Worm (Caenorhabditis elegans) whole organism, L4 larva: ENCODE results near the gene T21B10.3.
A peak's percentile ranks its signal among the peaks of the same experiment; 100 is the strongest.

Experiments used
- T20F7.1 ChIP-seq: fragments of 200-800 bp; sonication (Bioruptor generic); optimal IDR thresholded peaks from 2 replicates; lab custom pipeline; 2018; ENCODE audit warnings: mild to moderate bottlenecking, missing genetic modification characterization, missing compliant biosample characterization
- Y48G9A.11 ChIP-seq: fragments of 200-800 bp; sonication (Bioruptor generic); IDR thresholded peaks from 2 replicates; pipeline ENCODE4 v1.3.6; 2022; ENCODE audit warnings: missing genetic modification reagents, missing genetic modification characterization, missing compliant biosample characterization
- Y75B8A.6 ChIP-seq: fragments of 200-800 bp; sonication (Bioruptor generic); IDR thresholded peaks from 2 replicates; pipeline ENCODE4 v1.3.6; 2022; ENCODE audit warnings: missing genetic modification reagents, missing genetic modification characterization, missing compliant biosample characterization
- ZK546.5 ChIP-seq, 2 experiments: sonication (generic microtip); optimal IDR thresholded peaks; 2 replicates each; lab custom pipeline; 2017; ENCODE audit warnings: missing biosample characterization in 2 of 2, missing genetic modification characterization in 2 of 2
- aha-1 ChIP-seq: fragments of 150-350 bp; peaks from one replicate; lab custom pipeline; 2014; ENCODE audit warnings: missing biosample characterization, missing genetic modification characterization
- aly-2 ChIP-seq: sonication (generic microtip); optimal IDR thresholded peaks from 2 replicates; lab custom pipeline; 2018; ENCODE audit warnings: missing biosample characterization, missing genetic modification characterization
- arid-1 ChIP-seq: fragments of 200-800 bp; sonication (Bioruptor generic); conservative IDR thresholded peaks from 2 replicates; pipeline ENCODE4 v1.3.6; 2022; ENCODE audit warnings: missing genetic modification reagents, missing genetic modification characterization, missing compliant biosample characterization
- ceh-20 ChIP-seq: fragments of 200-800 bp; sonication (Bioruptor generic); IDR thresholded peaks from 2 replicates; pipeline ENCODE4 v1.3.6; 2022; ENCODE audit warnings: missing genetic modification reagents, missing genetic modification characterization, missing compliant biosample characterization
- ceh-44 ChIP-seq: fragments of 200-800 bp; sonication (Bioruptor generic); IDR thresholded peaks from 2 replicates; pipeline ENCODE4 v1.3.6; 2022; ENCODE audit warnings: missing genetic modification reagents, missing genetic modification characterization, missing compliant biosample characterization
- ceh-82 ChIP-seq: sonication (generic microtip); optimal IDR thresholded peaks from 2 replicates; lab custom pipeline; 2017; ENCODE audit warnings: missing biosample characterization, missing genetic modification characterization
- daf-16 ChIP-seq, 3 experiments: sonication (generic microtip); optimal IDR thresholded peaks; 2 replicates each; lab custom pipeline; 2016 to 2017; ENCODE audit warnings: missing genetic modification characterization in 3 of 3, missing genetic modification reagents in 3 of 3, mild to moderate bottlenecking in 2 of 3, missing compliant biosample characterization in 2 of 3, missing biosample characterization in 1 of 3, moderate library complexity in 1 of 3
- dmd-6 ChIP-seq: fragments of 200-800 bp; sonication (Bioruptor generic); IDR thresholded peaks from 2 replicates; pipeline ENCODE4 v1.3.6; 2022; ENCODE audit warnings: missing genetic modification reagents, missing genetic modification characterization, missing compliant biosample characterization
- dmd-8 ChIP-seq: fragments of 200-800 bp; sonication (Bioruptor generic); IDR thresholded peaks from 2 replicates; pipeline ENCODE4 v1.3.6; 2022; ENCODE audit warnings: missing genetic modification characterization, missing compliant biosample characterization
- dmd-9 ChIP-seq: fragments of 200-800 bp; sonication (Bioruptor generic); IDR thresholded peaks from 2 replicates; pipeline ENCODE4 v1.3.6; 2022; ENCODE audit warnings: missing genetic modification reagents, missing genetic modification characterization, missing compliant biosample characterization
- dpl-1 ChIP-seq: fragments of 150-350 bp; optimal IDR thresholded peaks from 2 replicates; lab custom pipeline; 2014; ENCODE audit warnings: missing biosample characterization, missing genetic modification reagents, missing genetic modification characterization
- fkh-10 ChIP-seq: fragments of 150-350 bp; optimal IDR thresholded peaks from 2 replicates; lab custom pipeline; 2014; ENCODE audit warnings: missing biosample characterization, missing genetic modification reagents, missing genetic modification characterization
- lin-29 ChIP-seq: fragments of 200-800 bp; sonication (Bioruptor generic); IDR thresholded peaks from 2 replicates; pipeline ENCODE4 v1.3.6; 2022; ENCODE audit warnings: missing genetic modification reagents, missing genetic modification characterization, missing compliant biosample characterization
- lin-38 ChIP-seq: fragments of 200-800 bp; sonication (Bioruptor generic); IDR thresholded peaks from 2 replicates; pipeline ENCODE4 v1.3.6; 2022; ENCODE audit warnings: missing genetic modification reagents, missing genetic modification characterization, missing compliant biosample characterization
- lsy-2 ChIP-seq, 2 experiments: fragments of 150-350 bp in 1 of 2; sonication (generic microtip) in 1 of 2; optimal IDR thresholded peaks; 2 replicates each; lab custom pipeline; 2014 to 2017; ENCODE audit warnings: missing biosample characterization in 2 of 2, missing genetic modification characterization in 2 of 2
- mep-1 ChIP-seq: fragments of 150-350 bp; sonication (generic microtip); optimal IDR thresholded peaks from 3 replicates; lab custom pipeline; 2014; ENCODE audit warnings: missing biosample characterization, missing genetic modification characterization
- mes-2 ChIP-seq: sonication (generic microtip); optimal IDR thresholded peaks from 2 replicates; lab custom pipeline; 2016; ENCODE audit warnings: missing genotype, mild to moderate bottlenecking, missing genetic modification characterization, missing compliant biosample characterization; ENCODE audit not compliant: poor library complexity, severe bottlenecking
- nhr-111 ChIP-seq: fragments of 200-800 bp; sonication (Bioruptor generic); optimal IDR thresholded peaks from 2 replicates; lab custom pipeline; 2018; ENCODE audit warnings: mild to moderate bottlenecking, missing genetic modification characterization, missing compliant biosample characterization
- nhr-6 ChIP-seq: fragments of 150-350 bp; optimal IDR thresholded peaks from 2 replicates; lab custom pipeline; 2014; ENCODE audit warnings: missing biosample characterization, missing genetic modification characterization
- nhr-77 ChIP-seq: fragments of 150-350 bp; optimal IDR thresholded peaks from 2 replicates; lab custom pipeline; 2014; ENCODE audit warnings: missing biosample characterization, missing genetic modification characterization
- snpc-1.2 ChIP-seq: fragments of 200-800 bp; sonication (Bioruptor generic); IDR thresholded peaks from 2 replicates; pipeline ENCODE4 v1.3.6; 2022; ENCODE audit warnings: missing genetic modification reagents, missing genetic modification characterization, missing compliant biosample characterization
- spr-3 ChIP-seq: fragments of 200-800 bp; sonication (Bioruptor generic); optimal IDR thresholded peaks from 2 replicates; lab custom pipeline; 2018; ENCODE audit warnings: mild to moderate bottlenecking, missing genetic modification characterization, missing compliant biosample characterization
- unc-62 ChIP-seq, 3 experiments: fragments of 150-350 bp in 1 of 3; sonication (generic microtip); optimal IDR thresholded peaks in 2 of 3; peaks in 1 of 3; 1 replicate in 1 of 3; 2 replicates in 2 of 3; lab custom pipeline; 2014 to 2017; ENCODE audit warnings: missing biosample characterization in 3 of 3, missing genetic modification characterization in 3 of 3, missing genetic modification reagents in 3 of 3, missing genotype in 1 of 3
- zfp-3 ChIP-seq: fragments of 200-800 bp; sonication (Bioruptor generic); conservative IDR thresholded peaks from 2 replicates; pipeline ENCODE4 v1.3.6; 2022; ENCODE audit warnings: missing genetic modification reagents, missing genetic modification characterization, missing compliant biosample characterization

T21B10.3 gene

DNA sequence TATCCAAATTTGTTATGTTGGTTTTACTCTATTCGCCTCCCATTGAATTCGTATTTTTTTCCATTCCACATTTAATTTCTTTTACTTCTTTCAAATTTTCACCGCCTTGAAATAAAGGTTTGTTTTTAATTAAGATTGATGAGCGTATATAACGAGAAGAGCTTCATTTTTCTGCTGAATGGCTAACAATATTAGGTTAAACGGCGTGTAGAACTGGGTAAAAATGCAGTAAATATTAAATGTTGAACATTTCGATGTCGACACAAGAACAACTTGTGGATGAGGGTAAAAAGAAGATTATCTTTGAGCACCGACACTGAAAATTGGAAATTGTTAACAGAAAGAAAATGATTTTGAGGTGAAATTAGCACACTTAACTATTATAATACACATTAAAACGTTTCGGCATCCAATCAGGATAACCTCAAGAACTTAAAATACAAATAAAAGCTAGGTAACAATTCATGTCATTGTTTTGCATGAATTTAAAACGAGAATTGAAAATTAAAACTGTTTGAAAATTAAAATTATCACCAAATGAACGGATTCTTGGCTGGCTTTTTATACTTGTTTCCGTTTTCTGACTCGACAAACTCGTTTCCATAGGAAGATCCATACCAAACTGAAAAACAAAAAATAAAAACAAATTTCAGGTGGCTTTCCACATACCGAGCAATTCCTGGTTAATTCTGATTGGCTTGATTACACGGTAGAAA, 4.9 kb downstream of the T21B10.3 start:
- peak; percentile 18; the same call in 1 of the 2 replicates for TF ChIP-seq snpc-1.2 (GFP tag; lab: Robert Waterston, UW)
- peak; percentile 30 for TF ChIP-seq lin-38 (GFP tag; lab: Robert Waterston, UW)
- no peak for TF ChIP-seq nhr-6 (tag; lab: Kevin White, UChicago)
- peak; percentile 15; the same call in 1 of the 2 replicates for TF ChIP-seq Y48G9A.11 (GFP tag; lab: Robert Waterston, UW)
- peak; percentile 15 for TF ChIP-seq T20F7.1 (GFP tag; lab: Kevin White, UChicago)
- peak; percentile 91 for TF ChIP-seq aha-1 (tag; lab: Kevin White, UChicago)
- TF ChIP-seq unc-62 (GFP tag; optimal IDR thresholded peaks at IDR 0.05 in 1 of 2; lab: Kevin White, UChicago): peak in 1 of 2 experiments; percentile 14
- no peak for TF ChIP-seq unc-62 (tag; optimal IDR thresholded peaks at IDR 0.05; lab: Kevin White, UChicago)
- TF ChIP-seq ZK546.5 (tag; optimal IDR thresholded peaks at IDR 0.05; lab: Kevin White, UChicago): no peak
- no peak for TF ChIP-seq zfp-3
- no peak for TF ChIP-seq Y75B8A.6
- no peak for TF ChIP-seq dmd-9 (GFP tag; lab: Robert Waterston, UW)
- TF ChIP-seq spr-3 (GFP tag; lab: Kevin White, UChicago): no peak
- 0 out of 2 replicates have a peak, but pooled peaks have one; percentile 30 for TF ChIP-seq arid-1 (GFP tag; lab: Robert Waterston, UW)
- no peak for TF ChIP-seq aly-2 (tag; lab: Kevin White, UChicago)
- no peak for TF ChIP-seq ceh-82 (tag; lab: Kevin White, UChicago)
- TF ChIP-seq dmd-6: no peak

ce11 chrII:8940362-8940940, 6.3 kb downstream of the T21B10.3 start, which contains the start of the genes set-17 and T21B10.4:
set-17 (minus strand) TSS chrII:8940488.
T21B10.4 (plus strand) TSS chrII:8940894.
- TF ChIP-seq lin-29 (GFP tag; lab: Robert Waterston, UW): no peak
- no peak for TF ChIP-seq ceh-44 (GFP tag; lab: Robert Waterston, UW)
- peak; percentile 18 for TF ChIP-seq nhr-6 (tag; lab: Kevin White, UChicago)
- no peak for TF ChIP-seq mep-1
- TF ChIP-seq lin-38 (GFP tag; lab: Robert Waterston, UW): peak; percentile 58
- peak; percentile 79 for TF ChIP-seq dpl-1 (GFP tag; lab: Kevin White, UChicago)
- TF ChIP-seq lsy-2 (tag; optimal IDR thresholded peaks at IDR 0.05; lab: Kevin White, UChicago): peak in 1 of 2 experiments; percentile 39
- no peak for TF ChIP-seq dmd-9 (GFP tag; lab: Robert Waterston, UW)
- no peak for TF ChIP-seq daf-16 (GFP tag; optimal IDR thresholded peaks at IDR 0.05; lab: Kevin White, UChicago)
- TF ChIP-seq daf-16 (tag; optimal IDR thresholded peaks at IDR 0.05; lab: Kevin White, UChicago): peak; percentile 71

DNA sequence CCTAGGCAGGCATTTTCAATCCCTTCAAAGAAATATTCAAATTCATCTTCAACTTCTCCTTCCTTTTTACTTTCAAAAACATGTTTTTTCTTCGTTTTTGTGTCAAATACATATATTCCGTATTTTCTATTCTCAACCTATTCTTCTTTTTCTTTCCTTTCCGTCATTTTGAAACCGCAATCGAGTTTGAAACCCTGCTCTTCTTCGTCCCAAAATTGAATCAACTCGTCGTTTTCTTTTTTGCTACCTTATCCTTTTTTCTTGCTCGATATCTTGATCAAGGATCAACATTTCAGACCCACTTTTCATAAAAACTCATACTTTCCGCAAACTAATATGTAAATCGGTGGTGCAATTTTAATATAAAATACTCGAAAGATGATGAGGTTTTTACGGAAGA, 11.0 kb downstream of the T21B10.3 start:
- TF ChIP-seq nhr-77 (tag; lab: Kevin White, UChicago) (no peak), fkh-10 (GFP tag; lab: Kevin White, UChicago) (peak; percentile 18)

- no peak for TF ChIP-seq nhr-111
- peak; percentile 98 for TF ChIP-seq aha-1 (tag; lab: Kevin White, UChicago)
- no peak for TF ChIP-seq ceh-20 (GFP tag; lab: Robert Waterston, UW)
- no peak for TF ChIP-seq dmd-6
- peak in 1 of 2 experiments; percentile 25 for TF ChIP-seq unc-62 (GFP tag; optimal IDR thresholded peaks at IDR 0.05 in 1 of 2; lab: Kevin White, UChicago)
- TF ChIP-seq unc-62 (tag; optimal IDR thresholded peaks at IDR 0.05; lab: Kevin White, UChicago): no peak
- no peak for TF ChIP-seq mep-1
These were observed 13.2 kb downstream of the T21B10.3 start, which contains the start of gene cutl-15 for ce11 chrII:8947391-8947790. cutl-15 (minus strand) TSS chrII:8947688.

DNA sequence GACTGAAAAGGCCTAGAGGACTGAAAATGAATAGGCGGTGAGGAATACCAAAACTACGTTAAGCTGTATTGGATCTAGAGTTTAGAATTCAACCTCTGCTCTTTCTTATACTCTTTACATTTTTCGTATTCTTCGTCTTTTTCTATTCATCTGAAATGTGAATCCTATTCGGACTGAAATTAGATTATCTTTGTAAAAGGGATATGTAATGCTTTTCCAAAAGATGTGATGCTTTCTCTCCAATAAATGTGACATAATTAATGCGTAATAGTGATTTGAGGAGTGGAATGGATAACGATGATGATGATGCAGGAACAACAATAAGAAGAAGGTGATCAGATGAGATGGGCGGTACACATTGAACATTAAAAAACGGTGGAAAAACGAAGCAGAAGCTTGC, 14.5 kb downstream of the T21B10.3 start:
- TF ChIP-seq mes-2 (no peak), dmd-8 (GFP tag; lab: Robert Waterston, UW) (no peak)
